Worm (Caenorhabditis elegans) whole organism, midembryonic: ENCODE measurements around the gene K05B2.4.

Source experiments
- T22C8.4 ChIP-seq: fragments of 200-800 bp; sonication (Bioruptor generic); IDR thresholded peaks from 2 replicates; pipeline ENCODE4 v1.3.6; 2022; ENCODE audit warnings: missing genetic modification characterization, missing compliant biosample characterization
- cog-1 ChIP-seq: sonication (generic microtip); optimal IDR thresholded peaks from 2 replicates; lab custom pipeline; 2016; ENCODE audit warnings: missing genetic modification characterization, missing compliant biosample characterization
- flt-1 ChIP-seq: fragments of 200-800 bp; sonication (Bioruptor generic); IDR thresholded peaks from 2 replicates; pipeline ENCODE4 v1.3.6; 2022; ENCODE audit warnings: missing genetic modification characterization, missing compliant biosample characterization
- klf-2 ChIP-seq: fragments of 200-800 bp; sonication (Bioruptor generic); conservative IDR thresholded peaks from 2 replicates; pipeline ENCODE4 v1.3.6; 2022; ENCODE audit warnings: missing genetic modification reagents, missing genetic modification characterization, missing compliant biosample characterization
- med-1 ChIP-seq: sonication (generic microtip); optimal IDR thresholded peaks from 2 replicates; lab custom pipeline; 2017; ENCODE audit warnings: missing genetic modification characterization, mild to moderate bottlenecking, missing compliant biosample characterization, antibody characterized with exemption, missing genetic modification reagents; ENCODE audit not compliant: insufficient read depth
- ref-1 ChIP-seq: fragments of 200-800 bp; sonication (Bioruptor generic); conservative IDR thresholded peaks from 2 replicates; pipeline ENCODE4 v1.3.6; 2022; ENCODE audit warnings: missing genetic modification reagents, missing genetic modification characterization, missing compliant biosample characterization
- tab-1 ChIP-seq: fragments of 200-800 bp; sonication (Bioruptor generic); IDR thresholded peaks from 2 replicates; pipeline ENCODE4 v1.3.6; 2022; ENCODE audit warnings: missing genetic modification characterization, missing compliant biosample characterization
- ztf-23 ChIP-seq: fragments of 200-800 bp; sonication (Bioruptor generic); IDR thresholded peaks from 2 replicates; pipeline ENCODE4 v1.3.6; 2022; ENCODE audit warnings: missing genetic modification reagents, missing genetic modification characterization, missing compliant biosample characterization
- ztf-29 ChIP-seq: fragments of 200-800 bp; sonication (Bioruptor generic); IDR thresholded peaks from 2 replicates; pipeline ENCODE4 v1.3.6; 2022; ENCODE audit warnings: missing genetic modification reagents, missing genetic modification characterization, missing compliant biosample characterization

DNA sequence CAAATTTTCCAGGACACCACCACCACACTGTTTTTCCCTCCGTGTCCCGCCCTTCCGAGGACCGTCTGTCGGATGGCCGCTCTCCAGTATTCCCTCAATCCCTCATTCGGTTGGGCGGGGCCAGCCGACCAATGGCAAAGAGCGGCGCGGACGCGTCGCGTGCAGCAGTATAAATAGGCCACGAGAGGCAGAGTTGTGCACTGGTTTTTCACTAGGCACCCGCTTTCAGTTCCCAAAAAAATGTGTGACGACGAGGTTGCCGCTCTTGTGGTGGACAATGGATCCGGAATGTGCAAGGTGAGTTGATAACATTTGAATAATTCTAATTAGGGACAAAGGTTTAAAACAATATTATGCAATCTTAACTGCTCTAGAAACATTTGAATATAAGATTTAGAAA is 39.6 kb upstream of the K05B2.4 start, which contains the start of gene act-4:
- no peak for TF ChIP-seq ztf-29
- peak; percentile 62; the same call in 1 of the 2 replicates for TF ChIP-seq flt-1 (GFP tag; lab: Robert Waterston, UW)
- 0 out of 2 replicates have a peak, but pooled peaks have one; percentile 22 for TF ChIP-seq tab-1 (GFP tag; lab: Robert Waterston, UW)
- no peak for TF ChIP-seq cog-1 (tag; lab: Kevin White, UChicago)
- TF ChIP-seq klf-2 (GFP tag; lab: Robert Waterston, UW), result no peak
- TF ChIP-seq ztf-23 (GFP tag; lab: Robert Waterston, UW), result no peak
- TF ChIP-seq T22C8.4 (GFP tag; lab: Robert Waterston, UW), result no peak
- no peak for TF ChIP-seq ref-1 (GFP tag; lab: Robert Waterston, UW)
- no peak for TF ChIP-seq med-1 (GFP tag; lab: Kevin White, UChicago)
